Fruit fly (Drosophila melanogaster): ENCODE data around the gene AP-1gamma.

The AP-1gamma gene

DNA sequence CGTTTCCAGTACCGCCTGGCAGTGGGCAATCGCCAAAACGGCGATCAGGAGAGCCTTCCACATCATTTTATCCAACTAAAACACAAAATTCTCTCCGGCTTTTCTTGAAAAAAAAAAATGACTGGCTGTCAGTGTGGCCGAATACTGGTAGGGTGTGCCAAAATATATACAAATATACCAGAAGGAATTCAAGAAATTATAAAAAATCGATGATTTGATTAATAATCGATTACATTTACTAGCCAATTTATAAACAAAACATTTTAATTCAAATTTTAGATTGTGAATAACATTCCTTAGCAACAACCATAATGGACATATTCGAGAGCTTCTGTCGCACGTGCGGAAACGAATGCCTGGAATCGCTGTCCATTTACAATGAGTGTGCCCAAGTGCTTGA lies 49.9 kb downstream of the AP-1gamma start, which contains the start of the genes Ost48 and Dlip1 (continued):
- TF ChIP-seq ara (GFP tag; IDR thresholded peaks at IDR 0.05) (no peak), esg (GFP tag; conservative IDR thresholded peaks at IDR 0.05) (no peak), Mes4 (GFP tag; optimal IDR thresholded peaks at IDR 0.05) (no peak), CG15479 (GFP tag; optimal IDR thresholded peaks at IDR 0.05) (no peak), hbn (GFP tag; IDR thresholded peaks at IDR 0.05; ENCODE audit: partially characterized antibody) (peak; percentile 46), CG14014 (GFP tag; IDR thresholded peaks at IDR 0.05) (no peak), tx (GFP tag; optimal IDR thresholded peaks at IDR 0.05) (no peak), crp (GFP tag; optimal IDR thresholded peaks at IDR 0.05) (peak in 1 of 2 experiments; percentile 18), B-H1 (GFP tag; IDR thresholded peaks at IDR 0.05) (no peak), gce (GFP tag; IDR thresholded peaks at IDR 0.05) (no peak), prd (optimal IDR thresholded peaks at IDR 0.05) (no peak), prd (GFP tag; IDR thresholded peaks at IDR 0.05) (no peak), Dfd (GFP tag; optimal IDR thresholded peaks at IDR 0.05) (no peak), sd (tag; optimal IDR thresholded peaks at IDR 0.05) (peak; percentile 34), CG18011 (GFP tag; optimal IDR thresholded peaks at IDR 0.05) (no peak), dan (GFP tag; IDR thresholded peaks at IDR 0.05) (no peak), CG43689 (GFP tag; IDR thresholded peaks at IDR 0.05) (no peak), Mrtf (GFP tag; IDR thresholded peaks at IDR 0.05) (no peak), CG12299 (tag; optimal IDR thresholded peaks at IDR 0.05) (no peak), tin (GFP tag; optimal IDR thresholded peaks at IDR 0.05) (no peak), Gug (GFP tag; IDR thresholded peaks at IDR 0.05) (no peak), btn (GFP tag; optimal IDR thresholded peaks at IDR 0.05) (no peak), CG6791 (GFP tag; IDR thresholded peaks at IDR 0.05; ENCODE audit: partially characterized antibody) (no peak), stwl (tag; optimal IDR thresholded peaks at IDR 0.05) (peak; percentile 54), CG7556 (GFP tag; optimal IDR thresholded peaks at IDR 0.05) (no peak), pum (GFP tag; optimal IDR thresholded peaks at IDR 0.05) (no peak), Kr (GFP tag; optimal IDR thresholded peaks at IDR 0.05) (no peak), corto (GFP tag; optimal IDR thresholded peaks at IDR 0.05) (no peak), CG8359 (GFP tag; optimal IDR thresholded peaks at IDR 0.05; ENCODE audit: borderline replicate concordance) (no peak), CG9727 (GFP tag; optimal IDR thresholded peaks at IDR 0.05) (no peak), nerfin-2 (GFP tag; IDR thresholded peaks at IDR 0.05; ENCODE audit: partially characterized antibody) (no peak), YL-1 (GFP tag; optimal IDR thresholded peaks at IDR 0.05) (peak; percentile 37), Chrac-16 (GFP tag; optimal IDR thresholded peaks at IDR 0.05) (no peak), Sry-δ (GFP tag; optimal IDR thresholded peaks at IDR 0.05) (peak; percentile 40), CG3407 (GFP tag; optimal IDR thresholded peaks at IDR 0.05) (no peak), CG10321 (GFP tag; IDR thresholded peaks at IDR 0.05) (no peak), cad (GFP tag; optimal IDR thresholded peaks at IDR 0.05) (no peak), stc (GFP tag; IDR thresholded peaks at IDR 0.05) (no peak), croc (GFP tag; conservative IDR thresholded peaks at IDR 0.05) (no peak), cwo (GFP tag; optimal IDR thresholded peaks at IDR 0.05) (no peak), peb (GFP tag; IDR thresholded peaks at IDR 0.05) (no peak), caup (GFP tag; optimal IDR thresholded peaks at IDR 0.05; ENCODE audit: severe bottlenecking) (no peak), CG32772 (GFP tag; IDR thresholded peaks at IDR 0.05) (peak; percentile 45; the same call in 1 of the 2 replicates), CG12659 (GFP tag; optimal IDR thresholded peaks at IDR 0.05) (no peak), CG10565 (GFP tag; optimal IDR thresholded peaks at IDR 0.05) (no peak), CG8478 (optimal IDR thresholded peaks at IDR 0.05) (no peak), Lim3 (GFP tag; IDR thresholded peaks at IDR 0.05) (no peak), Scr (GFP tag; IDR thresholded peaks at IDR 0.05; ENCODE audit: partially characterized antibody) (peak; percentile 49; the same call in 1 of the 2 replicates), Myb (GFP tag; optimal IDR thresholded peaks at IDR 0.05) (no peak), BEAF-32 (GFP tag; optimal IDR thresholded peaks at IDR 0.05) (peak; percentile 61), crol (GFP tag; IDR thresholded peaks at IDR 0.05) (no peak), tgo (GFP tag; IDR thresholded peaks at IDR 0.05) (no peak)
